Fruit fly (Drosophila melanogaster) whole organism, embryonic: ENCODE results near the gene Hsp67Ba.
A peak's percentile ranks its signal among the peaks of the same experiment; 100 is the strongest.

Source experiments
- Abd-B ChIP-seq: fragments of 200-800 bp; sonication (Bioruptor generic); optimal IDR thresholded peaks from 2 replicates; lab custom pipeline; 2018; ENCODE audit warnings: missing biosample characterization, mild to moderate bottlenecking, missing genetic modification characterization, moderate library complexity
- CG10147 ChIP-seq: fragments of 200-800 bp; sonication (Bioruptor generic); optimal IDR thresholded peaks from 2 replicates; lab custom pipeline; 2019; ENCODE audit warnings: missing biosample characterization, mild to moderate bottlenecking, missing genetic modification characterization, moderate library complexity
- CG10209 ChIP-seq: fragments of 200-800 bp; sonication (Bioruptor generic); optimal IDR thresholded peaks from 3 replicates; lab custom pipeline; 2017; ENCODE audit warnings: missing biosample characterization, mild to moderate bottlenecking, missing genetic modification characterization, missing genetic modification reagents
- CG11398 ChIP-seq: fragments of 200-800 bp; sonication (Bioruptor generic); optimal IDR thresholded peaks from 2 replicates; lab custom pipeline; 2016; ENCODE audit warnings: missing biosample characterization, missing genetic modification characterization
- CG13894 ChIP-seq: fragments of 200-800 bp; sonication (Bioruptor generic); optimal IDR thresholded peaks from 3 replicates; lab custom pipeline; 2018; ENCODE audit warnings: missing biosample characterization, mild to moderate bottlenecking, missing genetic modification characterization, moderate library complexity
- CG14965 ChIP-seq: fragments of 200-800 bp; sonication (Bioruptor generic); optimal IDR thresholded peaks from 2 replicates; lab custom pipeline; 2016; ENCODE audit warnings: missing biosample characterization, missing genetic modification characterization, borderline replicate concordance
- CG1832 ChIP-seq: fragments of 200-800 bp; sonication (Bioruptor generic); optimal IDR thresholded peaks from 2 replicates; lab custom pipeline; 2017; ENCODE audit warnings: missing biosample characterization, mild to moderate bottlenecking, missing genetic modification characterization, inconsistent platforms
- CG2202 ChIP-seq: fragments of 200-800 bp; sonication (Bioruptor generic); optimal IDR thresholded peaks from 2 replicates; lab custom pipeline; 2018; ENCODE audit warnings: missing biosample characterization, mild to moderate bottlenecking, missing genetic modification characterization
- CG2678 ChIP-seq: fragments of 200-800 bp; sonication (Bioruptor generic); optimal IDR thresholded peaks from 3 replicates; lab custom pipeline; 2019; ENCODE audit warnings: missing biosample characterization, mild to moderate bottlenecking, missing genetic modification characterization, moderate library complexity
- CG3726 ChIP-seq: fragments of 200-800 bp; sonication (Bioruptor generic); IDR thresholded peaks from 3 replicates; pipeline ENCODE4, ENCODE4 v1.3.6; 2022; ENCODE audit warnings: missing biosample characterization, missing genetic modification characterization
- CG6689 ChIP-seq: fragments of 200-800 bp; sonication (Bioruptor generic); IDR thresholded peaks from 2 replicates; pipeline ENCODE4 v1.3.6; 2022; ENCODE audit warnings: missing biosample characterization, missing genetic modification characterization
- CG6791 ChIP-seq: fragments of 200-800 bp; sonication (Bioruptor generic); IDR thresholded peaks from 3 replicates; pipeline ENCODE4 v1.3.6; 2022; ENCODE audit warnings: missing biosample characterization, missing genetic modification characterization; ENCODE audit not compliant: partially characterized antibody
- CG7556 ChIP-seq: fragments of 200-800 bp; sonication (Bioruptor generic); optimal IDR thresholded peaks from 2 replicates; lab custom pipeline; 2017; ENCODE audit warnings: missing biosample characterization, mild to moderate bottlenecking, missing genetic modification characterization
- CG7987 ChIP-seq: fragments of 200-800 bp; sonication (Bioruptor generic); optimal IDR thresholded peaks from 2 replicates; lab custom pipeline; 2018; ENCODE audit warnings: missing biosample characterization, mild to moderate bottlenecking, missing genetic modification characterization, moderate library complexity
- CG8388 ChIP-seq: fragments of 200-800 bp; sonication (Bioruptor generic); optimal IDR thresholded peaks from 2 replicates; lab custom pipeline; 2019; ENCODE audit warnings: missing biosample characterization, mild to moderate bottlenecking, missing genetic modification characterization, moderate library complexity
- CG9609 ChIP-seq: fragments of 200-800 bp; sonication (Bioruptor generic); optimal IDR thresholded peaks from 3 replicates; lab custom pipeline; 2016; ENCODE audit warnings: missing biosample characterization, missing genetic modification characterization
- CG9727 ChIP-seq: fragments of 200-800 bp; sonication (Bioruptor generic); optimal IDR thresholded peaks from 3 replicates; lab custom pipeline; 2017; ENCODE audit warnings: missing biosample characterization, mild to moderate bottlenecking, missing genetic modification characterization
- Dbx ChIP-seq: fragments of 200-800 bp; sonication (Bioruptor generic); IDR thresholded peaks from 3 replicates; pipeline ENCODE4 v1.3.6; 2022; ENCODE audit warnings: missing biosample characterization, missing genetic modification characterization
- Dfd ChIP-seq, 2 experiments: fragments of >200 bp; optimal IDR thresholded peaks; 2 replicates each; lab custom pipeline; 2017; ENCODE audit warnings: missing biosample characterization in 2 of 2, missing genetic modification characterization in 2 of 2
- Doc2 ChIP-seq: fragments of 200-800 bp; sonication (Bioruptor generic); IDR thresholded peaks from 2 replicates; pipeline ENCODE4 v1.3.6; 2022; ENCODE audit warnings: missing biosample characterization, missing genetic modification characterization
- E2f1 ChIP-seq: fragments of 200-800 bp; sonication (Bioruptor generic); IDR thresholded peaks from 2 replicates; pipeline ENCODE4 v1.3.6; 2022; ENCODE audit warnings: missing biosample characterization, missing genetic modification characterization
- Fer1 ChIP-seq: fragments of 200-800 bp; sonication (Bioruptor generic); optimal IDR thresholded peaks from 2 replicates; lab custom pipeline; 2017; ENCODE audit warnings: missing biosample characterization, mild to moderate bottlenecking, missing genetic modification characterization
- H15 ChIP-seq: fragments of 200-800 bp; sonication (Bioruptor generic); IDR thresholded peaks from 3 replicates; pipeline ENCODE4 v1.3.6; 2022; ENCODE audit warnings: missing biosample characterization, missing genetic modification characterization
- HmgZ ChIP-seq: fragments of 200-800 bp; sonication (Bioruptor generic); optimal IDR thresholded peaks from 2 replicates; lab custom pipeline; 2018; ENCODE audit warnings: missing biosample characterization, mild to moderate bottlenecking, missing genetic modification characterization
- MESR4 ChIP-seq: fragments of 200-800 bp; sonication (Bioruptor generic); optimal IDR thresholded peaks from 2 replicates; lab custom pipeline; 2018; ENCODE audit warnings: missing biosample characterization, mild to moderate bottlenecking, missing genetic modification characterization, moderate library complexity
- NFAT ChIP-seq: fragments of 200-800 bp; sonication (Bioruptor generic); IDR thresholded peaks from 2 replicates; pipeline ENCODE4 v1.3.6; 2022; ENCODE audit warnings: missing biosample characterization, missing genetic modification characterization
- Rfx ChIP-seq: fragments of 200-800 bp; sonication (Bioruptor generic); IDR thresholded peaks from 2 replicates; pipeline ENCODE4 v1.3.6; 2022; ENCODE audit warnings: missing biosample characterization, missing genetic modification characterization
- Spps ChIP-seq: fragments of 200-800 bp; sonication (Bioruptor generic); optimal IDR thresholded peaks from 2 replicates; lab custom pipeline; 2018; ENCODE audit warnings: missing biosample characterization, mild to moderate bottlenecking, missing genetic modification characterization
- Stat92E ChIP-seq, 3 experiments: fragments of >200 bp in 2 of 3; fragments of 200-800 bp in 1 of 3; sonication (Bioruptor generic) in 1 of 3; optimal IDR thresholded peaks; 2 replicates each; lab custom pipeline; 2017 to 2019; ENCODE audit warnings: missing biosample characterization in 3 of 3, missing genetic modification characterization in 3 of 3, mild to moderate bottlenecking in 1 of 3, moderate library complexity in 1 of 3
- TFAM ChIP-seq: fragments of 200-800 bp; sonication (Bioruptor generic); optimal IDR thresholded peaks from 2 replicates; lab custom pipeline; 2017; ENCODE audit warnings: missing biosample characterization, missing genetic modification characterization, inconsistent platforms
- Tbp ChIP-seq: fragments of >200 bp; optimal IDR thresholded peaks from 2 replicates; lab custom pipeline; 2018; ENCODE audit warnings: missing biosample characterization, missing genetic modification characterization
- Vsx1 ChIP-seq: fragments of 200-800 bp; sonication (Bioruptor generic); optimal IDR thresholded peaks from 2 replicates; lab custom pipeline; 2017; ENCODE audit warnings: missing biosample characterization, mild to moderate bottlenecking, missing genetic modification characterization, missing genetic modification reagents
- YL-1 ChIP-seq: fragments of 200-800 bp; sonication (Bioruptor generic); optimal IDR thresholded peaks from 3 replicates; lab custom pipeline; 2017; ENCODE audit warnings: missing biosample characterization, mild to moderate bottlenecking, missing genetic modification characterization
- ac ChIP-seq: fragments of 200-800 bp; sonication (Bioruptor generic); optimal IDR thresholded peaks from 3 replicates; lab custom pipeline; 2017; ENCODE audit warnings: missing biosample characterization, mild to moderate bottlenecking, missing genetic modification characterization
- az2 ChIP-seq: fragments of 200-800 bp; sonication (Bioruptor generic); optimal IDR thresholded peaks from 3 replicates; lab custom pipeline; 2016; ENCODE audit warnings: missing biosample characterization, missing genetic modification characterization
- chm ChIP-seq: fragments of 200-800 bp; sonication (Bioruptor generic); IDR thresholded peaks from 2 replicates; pipeline ENCODE4 v1.3.6; 2022; ENCODE audit warnings: missing biosample characterization, missing genetic modification characterization
- dan ChIP-seq: fragments of 200-800 bp; sonication (Bioruptor generic); IDR thresholded peaks from 2 replicates; pipeline ENCODE4 v1.3.6; 2022; ENCODE audit warnings: missing biosample characterization, missing genetic modification characterization
- dmrt11E ChIP-seq: fragments of 200-800 bp; sonication (Bioruptor generic); optimal IDR thresholded peaks from 3 replicates; lab custom pipeline; 2018; ENCODE audit warnings: missing biosample characterization, mild to moderate bottlenecking, missing genetic modification characterization, moderate library complexity
- inv ChIP-seq: fragments of 200-800 bp; sonication (Bioruptor generic); IDR thresholded peaks from 2 replicates; pipeline ENCODE4 v1.3.6; 2022; ENCODE audit warnings: missing biosample characterization, missing genetic modification characterization; ENCODE audit not compliant: partially characterized antibody
- oc ChIP-seq: fragments of 200-800 bp; sonication (Bioruptor generic); optimal IDR thresholded peaks from 2 replicates; lab custom pipeline; 2018; ENCODE audit warnings: missing biosample characterization, mild to moderate bottlenecking, missing genetic modification characterization, moderate library complexity
- p53 ChIP-seq: fragments of 200-800 bp; sonication (Bioruptor generic); optimal IDR thresholded peaks from 2 replicates; lab custom pipeline; 2016; ENCODE audit warnings: missing biosample characterization, missing genetic modification characterization
- pros ChIP-seq: fragments of 200-800 bp; sonication (Bioruptor generic); optimal IDR thresholded peaks from 3 replicates; lab custom pipeline; 2019; ENCODE audit warnings: missing biosample characterization, mild to moderate bottlenecking, missing genetic modification characterization, moderate library complexity
- pum ChIP-seq: fragments of 200-800 bp; sonication (Bioruptor generic); optimal IDR thresholded peaks from 2 replicates; lab custom pipeline; 2016; ENCODE audit warnings: missing biosample characterization, missing genetic modification characterization
- pzg ChIP-seq: fragments of 200-800 bp; sonication (Bioruptor generic); optimal IDR thresholded peaks from 3 replicates; lab custom pipeline; 2018; ENCODE audit warnings: missing biosample characterization, mild to moderate bottlenecking, missing genetic modification characterization, moderate library complexity
- repo ChIP-seq: fragments of 200-800 bp; sonication (Bioruptor generic); optimal IDR thresholded peaks from 2 replicates; lab custom pipeline; 2016; ENCODE audit warnings: missing biosample characterization, missing genetic modification characterization
- schlank ChIP-seq: fragments of 200-800 bp; sonication (Bioruptor generic); optimal IDR thresholded peaks from 2 replicates; lab custom pipeline; 2018; ENCODE audit warnings: missing biosample characterization, mild to moderate bottlenecking, missing genetic modification characterization
- sens-2 ChIP-seq: fragments of 200-800 bp; sonication (Bioruptor generic); IDR thresholded peaks from 2 replicates; pipeline ENCODE4 v1.3.6; 2022; ENCODE audit warnings: missing biosample characterization, missing genetic modification characterization
- tin ChIP-seq: fragments of 200-800 bp; sonication (Bioruptor generic); optimal IDR thresholded peaks from 3 replicates; lab custom pipeline; 2016; ENCODE audit warnings: missing biosample characterization, missing genetic modification characterization
- ttk ChIP-seq: fragments of 200-800 bp; sonication (Bioruptor generic); IDR thresholded peaks from 2 replicates; pipeline ENCODE4 v2.1.2; 2022; ENCODE audit warnings: missing biosample characterization, missing genetic modification characterization
- wek ChIP-seq: fragments of 200-800 bp; sonication (Bioruptor generic); optimal IDR thresholded peaks from 3 replicates; lab custom pipeline; 2018; ENCODE audit warnings: missing biosample characterization, mild to moderate bottlenecking, missing genetic modification characterization, moderate library complexity
- zen ChIP-seq: fragments of 200-800 bp; sonication (Bioruptor generic); optimal IDR thresholded peaks from 3 replicates; lab custom pipeline; 2018; ENCODE audit warnings: missing biosample characterization, mild to moderate bottlenecking, missing genetic modification characterization, moderate library complexity

Hsp67Ba gene

dm6 chr3L:9349314-9349733, 30.0 kb downstream of the Hsp67Ba start, which contains the start of gene PGRP-LF (continued):
- peak; percentile 21; the same call in 1 of the 2 replicates for TF ChIP-seq NFAT (GFP tag; lab: Robert Waterston, UW)
- no peak for TF ChIP-seq Spps (tag; lab: Kevin White, UChicago)
- TF ChIP-seq pum (GFP tag; lab: Kevin White, UChicago): no peak
- no peak for TF ChIP-seq CG1832
- peak; percentile 82 for TF ChIP-seq CG13894
- TF ChIP-seq Abd-B (GFP tag; lab: Kevin White, UChicago): no peak
- no peak for TF ChIP-seq CG7556 (GFP tag; lab: Kevin White, UChicago)
- peak; percentile 63 for TF ChIP-seq HmgZ (tag; lab: Kevin White, UChicago)
- no peak for TF ChIP-seq CG6689 (GFP tag; lab: Robert Waterston, UW)
- TF ChIP-seq ac (GFP tag; lab: Kevin White, UChicago): no peak
- TF ChIP-seq Rfx (GFP tag; lab: Robert Waterston, UW): peak; percentile 53
- TF ChIP-seq Fer1 (GFP tag; lab: Kevin White, UChicago): peak; percentile 52
- no peak for TF ChIP-seq inv (GFP tag; lab: Robert Waterston, UW)
- no peak for TF ChIP-seq TFAM (GFP tag; lab: Kevin White, UChicago)
- no peak for TF ChIP-seq repo (GFP tag; lab: Kevin White, UChicago)
- TF ChIP-seq Doc2: no peak
- no peak for TF ChIP-seq MESR4
- peak; percentile 2 for TF ChIP-seq CG10147 (GFP tag; lab: Kevin White, UChicago)
- no peak for TF ChIP-seq dmrt11E (tag; lab: Kevin White, UChicago)
- no peak for TF ChIP-seq CG3726 (GFP tag; lab: Robert Waterston, UW)
- no peak for TF ChIP-seq sens-2 (GFP tag; lab: Robert Waterston, UW)
- TF ChIP-seq chm (GFP tag; lab: Robert Waterston, UW): no peak; the same call in 1 of the 2 replicates
- no peak for TF ChIP-seq pzg
- TF ChIP-seq oc (tag; lab: Kevin White, UChicago): no peak
- no peak for TF ChIP-seq zen (tag; lab: Kevin White, UChicago)
- TF ChIP-seq CG9609 (GFP tag; lab: Kevin White, UChicago): no peak
- TF ChIP-seq pros (GFP tag; lab: Kevin White, UChicago): peak; percentile 58
- no peak for TF ChIP-seq E2f1
- no peak for TF ChIP-seq p53 (GFP tag; lab: Kevin White, UChicago)
- TF ChIP-seq Dbx (GFP tag; lab: Robert Waterston, UW): peak; percentile 41; the same call in 1 of the 3 replicates
- TF ChIP-seq CG11398 (GFP tag; lab: Kevin White, UChicago): no peak
- no peak for TF ChIP-seq az2 (GFP tag; lab: Kevin White, UChicago)
- TF ChIP-seq Stat92E (GFP tag; optimal IDR thresholded peaks at IDR 0.05; lab: Kevin White, UChicago): no peak
- no peak for TF ChIP-seq CG8388 (GFP tag; lab: Kevin White, UChicago)
- TF ChIP-seq schlank (tag; lab: Kevin White, UChicago): no peak
- TF ChIP-seq CG2202 (tag; lab: Kevin White, UChicago): no peak
- no peak for TF ChIP-seq CG6791 (GFP tag; lab: Robert Waterston, UW)
- TF ChIP-seq H15 (GFP tag; lab: Robert Waterston, UW): no peak
- no peak for TF ChIP-seq CG14965
- TF ChIP-seq wek (GFP tag; lab: Kevin White, UChicago): no peak
- TF ChIP-seq tin (GFP tag; lab: Kevin White, UChicago): no peak
- TF ChIP-seq CG9727 (GFP tag; lab: Kevin White, UChicago): no peak
- no peak for TF ChIP-seq CG7987 (GFP tag; lab: Kevin White, UChicago)
- peak; percentile 8 for TF ChIP-seq CG2678 (tag; lab: Kevin White, UChicago)
- TF ChIP-seq ttk: no peak
- TF ChIP-seq Tbp (GFP tag; lab: Kevin White, UChicago): no peak
- TF ChIP-seq Vsx1 (GFP tag; lab: Kevin White, UChicago): no peak
- TF ChIP-seq Dfd (GFP tag; optimal IDR thresholded peaks at IDR 0.05; lab: Kevin White, UChicago): no peak
- TF ChIP-seq YL-1 (GFP tag; lab: Kevin White, UChicago): peak; percentile 10
- TF ChIP-seq CG10209 (GFP tag; lab: Kevin White, UChicago): no peak
- TF ChIP-seq dan: no peak
